Worm (Caenorhabditis elegans): ENCODE measurements around the gene lin-37.

- TF ChIP-seq ztf-11 (tag; optimal IDR thresholded peaks at IDR 0.05) (no peak), lsy-2 (tag; optimal IDR thresholded peaks at IDR 0.05) (no peak), nhr-12 (tag; optimal IDR thresholded peaks at IDR 0.05) (no peak), mab-5 (tag; optimal IDR thresholded peaks at IDR 0.05) (no peak), snpc-4 (tag; optimal IDR thresholded peaks at IDR 0.05) (no peak), unc-39 (tag; optimal IDR thresholded peaks at IDR 0.05) (no peak), mep-1 (tag; optimal IDR thresholded peaks at IDR 0.05) (no peak)
Observed at ce11 chrIII:7078737-7079136, 6.4 kb upstream of the lin-37 start, which contains the start of gene ZK418.6.

Data from whole organism, mixed stage, embryonic.